Fruit fly (Drosophila melanogaster): ENCODE results near the gene CG9689.

The CG9689 gene

DNA sequence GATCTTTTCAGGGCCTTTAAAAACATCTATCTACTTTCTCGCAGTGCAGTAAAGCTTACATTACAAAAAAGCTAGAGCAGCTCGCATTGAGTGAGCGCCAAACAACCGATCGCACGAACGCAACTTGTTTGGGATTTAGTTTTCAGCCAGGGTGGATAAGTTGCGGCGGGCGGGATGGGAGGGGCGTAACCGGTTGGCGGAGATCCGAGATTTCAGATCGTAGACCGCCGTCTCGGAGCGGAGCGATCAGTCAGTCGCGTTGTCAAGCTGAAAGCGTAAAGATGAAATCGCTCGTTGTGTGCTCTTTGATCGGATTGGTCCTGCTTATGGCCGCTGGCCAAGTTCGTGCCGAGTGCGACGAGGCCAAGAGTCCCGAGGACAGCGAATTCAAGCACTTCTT is 2.5 kb downstream of the CG9689 start, which contains the start of gene CG9691 (continued):
- no peak for TF ChIP-seq CG17802 (tag; optimal IDR thresholded peaks at IDR 0.05)
- TF ChIP-seq tx (GFP tag; optimal IDR thresholded peaks at IDR 0.05) = no peak

DNA sequence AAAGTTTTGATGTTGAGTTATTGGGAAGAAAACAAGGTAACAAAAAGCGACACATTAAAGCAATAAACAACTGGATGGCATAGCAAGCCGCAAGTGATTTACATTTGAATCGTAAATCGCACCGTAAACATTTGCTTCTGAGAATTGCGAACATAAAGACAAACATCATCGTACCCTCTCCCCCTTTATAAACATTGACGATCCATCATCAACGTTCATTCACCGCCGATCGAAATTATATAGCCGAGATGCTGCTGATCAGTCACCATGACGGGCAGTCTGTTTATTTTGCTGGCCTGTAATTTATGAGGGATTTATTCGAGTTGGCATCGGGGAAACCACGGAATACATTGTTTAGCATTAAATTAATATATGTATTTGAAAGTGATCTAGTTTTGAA is 3.6 kb downstream of the CG9689 start:
- no peak for TF ChIP-seq CG11093 (GFP tag; IDR thresholded peaks at IDR 0.05)
- no peak for TF ChIP-seq chif (GFP tag; optimal IDR thresholded peaks at IDR 0.05)
- no peak for TF ChIP-seq CG4404 (GFP tag; IDR thresholded peaks at IDR 0.05)
- TF ChIP-seq Opbp (GFP tag; IDR thresholded peaks at IDR 0.05; ENCODE audit: partially characterized antibody) = no peak
- no peak for TF ChIP-seq Atf-2 (GFP tag; optimal IDR thresholded peaks at IDR 0.05)
- TF ChIP-seq exex (tag; optimal IDR thresholded peaks at IDR 0.05) = no peak
- 0 out of 3 replicates have a peak, but pooled peaks have one; percentile 11 for TF ChIP-seq Dbx (GFP tag; IDR thresholded peaks at IDR 0.05)
- no peak for TF ChIP-seq Hsf (GFP tag; optimal IDR thresholded peaks at IDR 0.05)
- no peak for TF ChIP-seq CG32532 (GFP tag; IDR thresholded peaks at IDR 0.05)
- TF ChIP-seq Hr51 (GFP tag; optimal IDR thresholded peaks at IDR 0.05) = no peak
- TF ChIP-seq toy (GFP tag; IDR thresholded peaks at IDR 0.05) = no peak
- no peak for TF ChIP-seq CG1603 (tag; optimal IDR thresholded peaks at IDR 0.05)
- TF ChIP-seq Med (GFP tag) = peak; percentile 66
- TF ChIP-seq sd (tag; optimal IDR thresholded peaks at IDR 0.05) = peak; percentile 12
- TF ChIP-seq CG10979 (tag; optimal IDR thresholded peaks at IDR 0.05) = no peak
- no peak for TF ChIP-seq CG9797 (GFP tag; optimal IDR thresholded peaks at IDR 0.05)
- TF ChIP-seq wek (GFP tag; optimal IDR thresholded peaks at IDR 0.05) = no peak
- TF ChIP-seq cad (GFP tag; optimal IDR thresholded peaks at IDR 0.05) = no peak
- TF ChIP-seq CG9437 (GFP tag; optimal IDR thresholded peaks at IDR 0.05) = no peak
- TF ChIP-seq Pdp1 (GFP tag; optimal IDR thresholded peaks at IDR 0.05) = peak in 1 of 2 experiments; percentile 36
- no peak for TF ChIP-seq CG17568 (GFP tag; optimal IDR thresholded peaks at IDR 0.05)
- no peak for TF ChIP-seq CG15479 (GFP tag; optimal IDR thresholded peaks at IDR 0.05)
- no peak for TF ChIP-seq Gug (GFP tag; IDR thresholded peaks at IDR 0.05)
- TF ChIP-seq shn (GFP tag; optimal IDR thresholded peaks at IDR 0.05) = no peak
- TF ChIP-seq gem (tag; optimal IDR thresholded peaks at IDR 0.05) = no peak
- no peak for TF ChIP-seq trem (tag; optimal IDR thresholded peaks at IDR 0.05)
- no peak for TF ChIP-seq Optix (GFP tag; IDR thresholded peaks at IDR 0.05)
- no peak for TF ChIP-seq ash1 (GFP tag; optimal IDR thresholded peaks at IDR 0.05)
- no peak for TF ChIP-seq CG18011 (GFP tag; optimal IDR thresholded peaks at IDR 0.05)
- peak; percentile 3 for TF ChIP-seq CG2678 (tag; optimal IDR thresholded peaks at IDR 0.05)
- TF ChIP-seq Blimp-1 (GFP tag; optimal IDR thresholded peaks at IDR 0.05) = no peak
- peak; percentile 33; the same call in 1 of the 2 replicates for TF ChIP-seq Rfx (GFP tag; IDR thresholded peaks at IDR 0.05)
- peak; percentile 79 for TF ChIP-seq CG13894 (tag; optimal IDR thresholded peaks at IDR 0.05)
- TF ChIP-seq CG8290 (GFP tag; optimal IDR thresholded peaks at IDR 0.05) = no peak
- TF ChIP-seq CG8290 (tag; optimal IDR thresholded peaks at IDR 0.05) = peak in 1 of 2 experiments; percentile 19
- no peak for TF ChIP-seq NfI (GFP tag; optimal IDR thresholded peaks at IDR 0.05)
- TF ChIP-seq Dp (GFP tag; optimal IDR thresholded peaks at IDR 0.05) = no peak
- no peak for TF ChIP-seq lilli (GFP tag; optimal IDR thresholded peaks at IDR 0.05)
- no peak for TF ChIP-seq zen (tag; optimal IDR thresholded peaks at IDR 0.05)
- peak; percentile 44 for TF ChIP-seq CG12769 (tag; optimal IDR thresholded peaks at IDR 0.05)
- TF ChIP-seq CG14710 (tag; optimal IDR thresholded peaks at IDR 0.05) = no peak
- peak; percentile 20; the same call in 1 of the 2 replicates for TF ChIP-seq vvl (GFP tag; IDR thresholded peaks at IDR 0.05)
- TF ChIP-seq wor (GFP tag; IDR thresholded peaks at IDR 0.05) = no peak
- TF ChIP-seq CG11398 (GFP tag; optimal IDR thresholded peaks at IDR 0.05) = no peak
- peak; percentile 2 for TF ChIP-seq CG15269 (tag; optimal IDR thresholded peaks at IDR 0.05)
- TF ChIP-seq CG16863 (GFP tag; optimal IDR thresholded peaks at IDR 0.05) = no peak
- no peak for TF ChIP-seq mam (GFP tag; optimal IDR thresholded peaks at IDR 0.05)
